Fruit fly (Drosophila melanogaster) whole organism, prepupa: ENCODE measurements around the gene Hmbs.
A peak's percentile ranks its signal among the peaks of the same experiment; 100 is the strongest.

Experiments
- Blimp-1 ChIP-seq: fragments of 200-800 bp; sonication (Bioruptor generic); optimal IDR thresholded peaks from 3 replicates; lab custom pipeline; 2017; ENCODE audit warnings: missing biosample characterization, missing genetic modification characterization, mild to moderate bottlenecking, moderate library complexity, missing genetic modification reagents
- CG10631 ChIP-seq: fragments of 200-800 bp; sonication (Bioruptor generic); optimal IDR thresholded peaks from 2 replicates; lab custom pipeline; 2016; ENCODE audit warnings: missing biosample characterization, missing genetic modification characterization
- CG11294 ChIP-seq: fragments of 200-800 bp; sonication (Bioruptor generic); IDR thresholded peaks from 2 replicates; pipeline ENCODE4 v1.3.6; 2022; ENCODE audit warnings: missing biosample characterization, missing genetic modification characterization
- CG11902 ChIP-seq: fragments of 200-800 bp; sonication (Bioruptor generic); optimal IDR thresholded peaks from 3 replicates; lab custom pipeline; 2016; ENCODE audit warnings: missing biosample characterization, missing genetic modification characterization
- CG15336 ChIP-seq: fragments of 200-800 bp; sonication (Bioruptor generic); IDR thresholded peaks from 2 replicates; pipeline ENCODE4 v1.3.6; 2022; ENCODE audit warnings: missing biosample characterization, missing genetic modification characterization
- CG1621 ChIP-seq: fragments of 200-800 bp; sonication (Bioruptor generic); optimal IDR thresholded peaks from 3 replicates; lab custom pipeline; 2018; ENCODE audit warnings: missing biosample characterization, mild to moderate bottlenecking, missing genetic modification characterization
- CG16779 ChIP-seq: fragments of 200-800 bp; sonication (Bioruptor generic); optimal IDR thresholded peaks from 3 replicates; lab custom pipeline; 2017; ENCODE audit warnings: missing biosample characterization, mild to moderate bottlenecking, missing genetic modification characterization
- CG3032 ChIP-seq: fragments of 200-800 bp; optimal IDR thresholded peaks from 2 replicates; lab custom pipeline; 2019; ENCODE audit warnings: missing biosample characterization, mild to moderate bottlenecking, missing genetic modification characterization, moderate library complexity
- CG31627 ChIP-seq: fragments of 200-800 bp; sonication (Bioruptor generic); optimal IDR thresholded peaks from 3 replicates; lab custom pipeline; 2016; ENCODE audit warnings: missing biosample characterization, missing genetic modification characterization
- CG32006 ChIP-seq: fragments of 200-800 bp; sonication (Bioruptor generic); optimal IDR thresholded peaks from 3 replicates; lab custom pipeline; 2017; ENCODE audit warnings: missing biosample characterization, mild to moderate bottlenecking, missing genetic modification characterization
- CG34406 ChIP-seq: fragments of 200-800 bp; sonication (Bioruptor generic); optimal IDR thresholded peaks from 3 replicates; lab custom pipeline; 2016; ENCODE audit warnings: missing biosample characterization, missing genetic modification characterization
- CG3919 ChIP-seq: fragments of 200-800 bp; sonication (Bioruptor generic); optimal IDR thresholded peaks from 3 replicates; lab custom pipeline; 2016; ENCODE audit warnings: missing biosample characterization, missing genetic modification characterization
- CG4318 ChIP-seq: fragments of 200-800 bp; sonication (Bioruptor generic); optimal IDR thresholded peaks from 3 replicates; lab custom pipeline; 2017; ENCODE audit warnings: missing biosample characterization, mild to moderate bottlenecking, missing genetic modification characterization
- CG6163 ChIP-seq: fragments of 200-800 bp; sonication (Bioruptor generic); IDR thresholded peaks from 3 replicates; pipeline ENCODE4 v1.3.6; 2022; ENCODE audit warnings: missing biosample characterization, missing genetic modification characterization
- CG6276 ChIP-seq: fragments of 200-800 bp; sonication (Bioruptor generic); optimal IDR thresholded peaks from 2 replicates; lab custom pipeline; 2017; ENCODE audit warnings: missing biosample characterization, mild to moderate bottlenecking, missing genetic modification characterization
- CG6792 ChIP-seq: fragments of 200-800 bp; sonication (Bioruptor generic); optimal IDR thresholded peaks from 3 replicates; lab custom pipeline; 2016; ENCODE audit warnings: missing biosample characterization, missing genetic modification characterization
- CG6808 ChIP-seq: fragments of 200-800 bp; sonication (Bioruptor generic); optimal IDR thresholded peaks from 3 replicates; lab custom pipeline; 2017; ENCODE audit warnings: missing biosample characterization, missing genetic modification characterization, mild to moderate bottlenecking, moderate library complexity, missing genetic modification reagents
- CG6854 ChIP-seq: fragments of 200-800 bp; sonication (Bioruptor generic); optimal IDR thresholded peaks from 2 replicates; lab custom pipeline; 2017; ENCODE audit warnings: missing biosample characterization, mild to moderate bottlenecking, missing genetic modification characterization
- CG7368 ChIP-seq: fragments of 200-800 bp; sonication (Bioruptor generic); optimal IDR thresholded peaks from 3 replicates; lab custom pipeline; 2016; ENCODE audit warnings: missing biosample characterization, missing genetic modification characterization
- CG8119 ChIP-seq: fragments of 200-800 bp; sonication (Bioruptor generic); IDR thresholded peaks from 3 replicates; pipeline ENCODE4 v1.3.6; 2022; ENCODE audit warnings: missing biosample characterization, missing genetic modification characterization
- CG8319 ChIP-seq: fragments of 200-800 bp; sonication (Bioruptor generic); optimal IDR thresholded peaks from 3 replicates; lab custom pipeline; 2016; ENCODE audit warnings: missing biosample characterization, missing genetic modification characterization
- CG8632 ChIP-seq: fragments of 200-800 bp; sonication (Bioruptor generic); optimal IDR thresholded peaks from 3 replicates; lab custom pipeline; 2016; ENCODE audit warnings: missing biosample characterization, missing genetic modification characterization
- CG9139 ChIP-seq: fragments of 200-800 bp; sonication (Bioruptor generic); optimal IDR thresholded peaks from 3 replicates; lab custom pipeline; 2017; ENCODE audit warnings: missing biosample characterization, mild to moderate bottlenecking, missing genetic modification characterization
- Eip75B ChIP-seq: fragments of 200-800 bp; sonication (Bioruptor generic); optimal IDR thresholded peaks from 3 replicates; lab custom pipeline; 2016; ENCODE audit warnings: missing biosample characterization, missing genetic modification characterization
- Eip78C ChIP-seq: fragments of 200-800 bp; sonication (Bioruptor generic); peaks from one replicate; lab custom pipeline; 2016; ENCODE audit warnings: missing biosample characterization, missing genetic modification characterization
- Gug ChIP-seq: fragments of 200-800 bp; sonication (Bioruptor generic); IDR thresholded peaks from 2 replicates; pipeline ENCODE4 v1.3.6; 2022; ENCODE audit warnings: missing biosample characterization, missing genetic modification characterization
- Hr39 ChIP-seq: fragments of 200-800 bp; sonication (Bioruptor generic); optimal IDR thresholded peaks from 2 replicates; lab custom pipeline; 2016; ENCODE audit warnings: missing biosample characterization, missing genetic modification characterization
- Hr4 ChIP-seq: fragments of 200-800 bp; sonication (Bioruptor generic); optimal IDR thresholded peaks from 3 replicates; lab custom pipeline; 2016; ENCODE audit warnings: missing biosample characterization, missing genetic modification characterization
- Lpt ChIP-seq: fragments of 200-800 bp; sonication (Bioruptor generic); optimal IDR thresholded peaks from 3 replicates; lab custom pipeline; 2016; ENCODE audit warnings: missing biosample characterization, missing genetic modification characterization
- Met ChIP-seq: fragments of 200-800 bp; sonication (Bioruptor generic); optimal IDR thresholded peaks from 3 replicates; lab custom pipeline; 2016; ENCODE audit warnings: missing biosample characterization, missing genetic modification characterization
- OdsH ChIP-seq: fragments of 200-800 bp; sonication (Bioruptor generic); optimal IDR thresholded peaks from 3 replicates; lab custom pipeline; 2016; ENCODE audit warnings: missing biosample characterization, missing genetic modification characterization
- Sox14 ChIP-seq: fragments of 200-800 bp; sonication (Bioruptor generic); optimal IDR thresholded peaks from 3 replicates; lab custom pipeline; 2016; ENCODE audit warnings: missing biosample characterization, missing genetic modification characterization
- Sox15 ChIP-seq: fragments of 200-800 bp; sonication (Bioruptor generic); optimal IDR thresholded peaks from 3 replicates; lab custom pipeline; 2016; ENCODE audit warnings: missing biosample characterization, missing genetic modification characterization
- achi ChIP-seq: fragments of 200-800 bp; sonication (Bioruptor generic); optimal IDR thresholded peaks from 3 replicates; lab custom pipeline; 2016; ENCODE audit warnings: missing biosample characterization, missing genetic modification characterization
- acj6 ChIP-seq: fragments of 200-800 bp; sonication (Bioruptor generic); optimal IDR thresholded peaks from 3 replicates; lab custom pipeline; 2016; ENCODE audit warnings: missing biosample characterization, missing genetic modification characterization
- dac ChIP-seq: fragments of 200-800 bp; sonication (Bioruptor generic); optimal IDR thresholded peaks from 2 replicates; lab custom pipeline; 2017; ENCODE audit warnings: missing biosample characterization, mild to moderate bottlenecking, missing genetic modification characterization
- eg ChIP-seq: fragments of 200-800 bp; sonication (Bioruptor generic); IDR thresholded peaks from 3 replicates; pipeline ENCODE4 v1.3.6; 2022; ENCODE audit warnings: missing biosample characterization, missing genetic modification characterization
- esn ChIP-seq: fragments of 200-800 bp; sonication (Bioruptor generic); optimal IDR thresholded peaks from 2 replicates; lab custom pipeline; 2016; ENCODE audit warnings: missing biosample characterization, mild to moderate bottlenecking, missing genetic modification characterization, moderate library complexity
- fd59A ChIP-seq: fragments of 200-800 bp; sonication (Bioruptor generic); optimal IDR thresholded peaks from 2 replicates; lab custom pipeline; 2017; ENCODE audit warnings: missing biosample characterization, mild to moderate bottlenecking, missing genetic modification characterization, missing genetic modification reagents
- fkh ChIP-seq: fragments of 200-800 bp; sonication (Bioruptor generic); optimal IDR thresholded peaks from 3 replicates; lab custom pipeline; 2017; ENCODE audit warnings: missing biosample characterization, mild to moderate bottlenecking, missing genetic modification characterization, moderate library complexity
- lz ChIP-seq: fragments of 200-800 bp; sonication (Bioruptor generic); optimal IDR thresholded peaks from 3 replicates; lab custom pipeline; 2016; ENCODE audit warnings: missing biosample characterization, missing genetic modification characterization
- net ChIP-seq: fragments of 200-800 bp; sonication (Bioruptor generic); optimal IDR thresholded peaks from 3 replicates; lab custom pipeline; 2016; ENCODE audit warnings: missing biosample characterization, missing genetic modification characterization
- pdm3 ChIP-seq: fragments of 200-800 bp; sonication (Bioruptor generic); optimal IDR thresholded peaks from 3 replicates; lab custom pipeline; 2016; ENCODE audit warnings: missing biosample characterization, missing genetic modification characterization
- salr ChIP-seq, 2 experiments: fragments of 200-800 bp; sonication (Bioruptor generic); optimal IDR thresholded peaks; 3 replicates each; lab custom pipeline; 2016 to 2018; ENCODE audit warnings: missing biosample characterization in 2 of 2, missing genetic modification characterization in 2 of 2, mild to moderate bottlenecking in 1 of 2
- spab ChIP-seq: fragments of 200-800 bp; sonication (Bioruptor generic); optimal IDR thresholded peaks from 2 replicates; lab custom pipeline; 2017; ENCODE audit warnings: missing biosample characterization, mild to moderate bottlenecking, missing genetic modification characterization, missing genetic modification reagents
- ss ChIP-seq, 2 experiments: fragments of 200-800 bp; sonication (Bioruptor generic); optimal IDR thresholded peaks; 2 replicates in 1 of 2; 3 replicates in 1 of 2; lab custom pipeline; 2017 to 2018; ENCODE audit warnings: mild to moderate bottlenecking in 2 of 2, missing biosample characterization in 2 of 2, missing genetic modification characterization in 2 of 2, moderate library complexity in 1 of 2
- vri ChIP-seq: fragments of 200-800 bp; sonication (Bioruptor generic); optimal IDR thresholded peaks from 3 replicates; lab custom pipeline; 2016; ENCODE audit warnings: missing biosample characterization, mild to moderate bottlenecking, missing genetic modification characterization

Hmbs gene

DNA sequence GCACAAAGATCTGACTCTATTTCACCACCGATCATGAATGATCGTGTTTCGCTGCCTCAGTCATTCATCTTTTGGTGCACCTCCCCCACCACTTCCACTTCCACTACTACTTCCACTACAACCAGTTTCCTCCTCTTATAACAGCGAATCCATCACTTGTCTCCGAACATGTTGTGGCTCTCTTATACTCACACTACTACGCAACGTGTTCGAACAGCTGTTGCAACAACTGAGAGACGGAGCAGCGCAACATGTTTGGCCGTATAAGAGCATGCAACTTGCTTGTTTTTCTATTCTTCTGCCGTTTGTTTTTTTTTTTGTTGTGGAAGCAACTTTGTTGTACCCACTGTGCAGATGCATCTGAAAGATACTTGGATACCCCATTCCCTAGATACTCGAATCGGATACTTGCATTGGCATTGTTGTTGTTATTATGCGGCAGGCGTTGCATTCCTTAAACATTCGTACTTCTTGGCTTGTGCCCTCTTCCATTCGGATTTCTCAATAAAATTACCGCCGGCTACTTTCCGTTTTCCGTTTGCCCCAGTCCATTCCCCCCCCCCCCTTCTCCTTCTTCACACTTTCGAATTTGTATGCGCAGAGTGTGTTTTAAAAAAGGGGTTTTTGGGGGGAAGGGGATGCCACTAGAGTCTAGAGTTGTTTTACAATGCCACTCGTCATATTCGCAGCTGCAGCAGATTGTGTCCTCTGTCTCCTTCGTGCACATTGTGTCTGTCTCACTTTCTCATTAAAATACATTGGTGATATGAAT, 32.4 kb downstream of the Hmbs start (continued):
- TF ChIP-seq Lpt, result no peak
- no peak for TF ChIP-seq dac (GFP tag; lab: Kevin White, UChicago)
- TF ChIP-seq Hr4 (GFP tag; lab: Kevin White, UChicago), result no peak
- peak; percentile 86 for TF ChIP-seq CG6163 (GFP tag; lab: Robert Waterston, UW)
- no peak for TF ChIP-seq CG7368 (GFP tag; lab: Kevin White, UChicago)
- no peak for TF ChIP-seq Sox14 (GFP tag; lab: Kevin White, UChicago)
- TF ChIP-seq CG6854, result no peak
- no peak for TF ChIP-seq Blimp-1 (GFP tag; lab: Kevin White, UChicago)
- no peak for TF ChIP-seq Gug (GFP tag; lab: Robert Waterston, UW)
- TF ChIP-seq, all 60 proteins: peak for 11

DNA sequence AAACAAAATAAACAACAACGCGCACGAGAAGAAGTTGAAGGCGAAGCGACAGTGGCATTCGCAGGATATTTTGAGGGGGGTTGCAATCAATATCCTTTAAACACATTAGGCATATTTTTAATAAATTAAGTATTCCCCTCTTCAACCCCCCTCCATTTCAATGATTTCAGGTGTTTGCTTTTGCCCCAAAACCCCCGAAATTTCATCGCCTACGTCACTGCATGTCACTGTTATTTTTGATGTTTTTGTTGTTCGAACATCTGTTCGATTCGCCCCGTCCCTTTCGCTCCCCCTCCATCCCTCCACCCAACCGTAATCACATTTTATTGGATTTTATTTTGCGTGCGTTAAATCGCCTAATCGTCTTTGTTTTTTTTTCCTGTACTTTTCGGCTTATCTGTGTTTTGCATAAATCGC, 33.5 kb downstream of the Hmbs start:
- TF ChIP-seq CG3919 (GFP tag; lab: Kevin White, UChicago), result peak; percentile 68
- peak; percentile 64 for TF ChIP-seq achi
- peak; percentile 72 for TF ChIP-seq CG8319 (GFP tag; lab: Kevin White, UChicago)
- TF ChIP-seq CG8119 (GFP tag; lab: Robert Waterston, UW), result peak; percentile 33; the same call in 2 of the 3 replicates
- peak; percentile 83 for TF ChIP-seq esn (GFP tag; lab: Kevin White, UChicago)
- TF ChIP-seq Blimp-1 (GFP tag; lab: Kevin White, UChicago), result peak; percentile 33
- no peak for TF ChIP-seq CG16779
- TF ChIP-seq spab, result peak; percentile 21
- peak; percentile 15 for TF ChIP-seq fd59A (GFP tag; lab: Kevin White, UChicago)
- peak; percentile 58 for TF ChIP-seq net (GFP tag; lab: Kevin White, UChicago)
- peak; percentile 68 for TF ChIP-seq CG11902 (GFP tag; lab: Kevin White, UChicago)
- peak; percentile 83 for TF ChIP-seq Met (GFP tag; lab: Kevin White, UChicago)
- TF ChIP-seq CG15336, result peak; percentile 47
- TF ChIP-seq CG34406 (GFP tag; lab: Kevin White, UChicago), result peak; percentile 77
- peak; percentile 74 for TF ChIP-seq CG8632
- no peak for TF ChIP-seq dac (GFP tag; lab: Kevin White, UChicago)
- TF ChIP-seq ss (GFP tag; optimal IDR thresholded peaks at IDR 0.05; lab: Kevin White, UChicago), result peak in 1 of 2 experiments; percentile 49
- no peak for TF ChIP-seq CG4318
- peak; percentile 89 for TF ChIP-seq CG31627
- TF ChIP-seq eg (GFP tag; lab: Robert Waterston, UW), result peak; percentile 35; the same call in 1 of the 3 replicates
- TF ChIP-seq pdm3 (GFP tag; lab: Kevin White, UChicago), result peak; percentile 64
- peak; percentile 71 for TF ChIP-seq Sox15
- TF ChIP-seq CG7368 (GFP tag; lab: Kevin White, UChicago), result peak; percentile 61
- peak; percentile 94 for TF ChIP-seq Eip78C
- TF ChIP-seq CG32006 (GFP tag; lab: Kevin White, UChicago), result peak; percentile 35
- TF ChIP-seq OdsH, result peak; percentile 73
- peak; percentile 62 for TF ChIP-seq Sox14 (GFP tag; lab: Kevin White, UChicago)
- peak; percentile 55 for TF ChIP-seq CG3032
- peak; percentile 75 for TF ChIP-seq acj6 (GFP tag; lab: Kevin White, UChicago)
- no peak for TF ChIP-seq Lpt
- no peak for TF ChIP-seq salr (GFP tag; optimal IDR thresholded peaks at IDR 0.05; lab: Kevin White, UChicago)
- TF ChIP-seq Gug (GFP tag; lab: Robert Waterston, UW), result no peak
- TF ChIP-seq CG10631 (GFP tag; lab: Kevin White, UChicago), result peak; percentile 53
- TF ChIP-seq fkh (GFP tag; lab: Kevin White, UChicago), result peak; percentile 61
- peak; percentile 1 for TF ChIP-seq CG1621 (tag; lab: Kevin White, UChicago)
- peak; percentile 71 for TF ChIP-seq vri
- TF ChIP-seq lz (GFP tag; lab: Kevin White, UChicago), result peak; percentile 76
- peak; percentile 7 for TF ChIP-seq CG6808 (GFP tag; lab: Kevin White, UChicago)
- peak; percentile 2 for TF ChIP-seq CG9139 (GFP tag; lab: Kevin White, UChicago)
- TF ChIP-seq CG6276, result no peak
- TF ChIP-seq CG11294 (GFP tag; lab: Robert Waterston, UW), result peak; percentile 43; the same call in 1 of the 2 replicates
- TF ChIP-seq Eip75B (GFP tag; lab: Kevin White, UChicago), result peak; percentile 67
- peak; percentile 89 for TF ChIP-seq Hr39 (GFP tag; lab: Kevin White, UChicago)
- TF ChIP-seq CG6792, result peak; percentile 74
